Worm (Caenorhabditis elegans) whole organism, L2 larva: ENCODE measurements around the gene B0303.7.

Experiments
- F13H6.1 ChIP-seq: sonication (generic microtip); optimal IDR thresholded peaks from 2 replicates; lab custom pipeline; 2016; ENCODE audit warnings: missing genetic modification characterization, missing compliant biosample characterization
- ama-1 ChIP-seq: fragments of 150-350 bp; optimal IDR thresholded peaks from 2 replicates; lab custom pipeline; 2018; ENCODE audit warnings: inconsistent platforms
- mdl-1 ChIP-seq, 2 experiments: fragments of 150-350 bp in 1 of 2; sonication (generic microtip) in 1 of 2; optimal IDR thresholded peaks; 2 replicates each; lab custom pipeline; 2017; ENCODE audit warnings: missing biosample characterization in 2 of 2, missing genetic modification characterization in 2 of 2
- nhr-11 ChIP-seq: fragments of 150-350 bp; optimal IDR thresholded peaks from 2 replicates; lab custom pipeline; 2014; ENCODE audit warnings: missing biosample characterization, missing genetic modification characterization
- nhr-237 ChIP-seq: fragments of 150-350 bp; optimal IDR thresholded peaks from 2 replicates; lab custom pipeline; 2014; ENCODE audit warnings: missing biosample characterization, missing genetic modification characterization
- snpc-4 ChIP-seq: fragments of 150-350 bp; optimal IDR thresholded peaks from 2 replicates; lab custom pipeline; 2014; ENCODE audit warnings: missing biosample characterization, missing genetic modification characterization
- unc-62 ChIP-seq: fragments of 150-350 bp; optimal IDR thresholded peaks from 2 replicates; lab custom pipeline; 2014; ENCODE audit warnings: missing biosample characterization, missing genetic modification reagents, missing genetic modification characterization
- ztf-11 ChIP-seq: sonication (generic microtip); optimal IDR thresholded peaks from 2 replicates; lab custom pipeline; 2017; ENCODE audit warnings: missing biosample characterization, missing genetic modification characterization
- ztf-4 ChIP-seq: fragments of 150-350 bp; optimal IDR thresholded peaks from 2 replicates; lab custom pipeline; 2014; ENCODE audit warnings: missing biosample characterization, missing genetic modification characterization

- TF ChIP-seq ama-1 (lab: Kevin White, UChicago) (no peak), nhr-237 (no peak), F13H6.1 (tag; lab: Kevin White, UChicago) (no peak), snpc-4 (tag; lab: Kevin White, UChicago) (no peak), mdl-1 (tag; optimal IDR thresholded peaks at IDR 0.05; lab: Kevin White, UChicago) (no peak), ztf-11 (tag; lab: Kevin White, UChicago) (no peak), unc-62 (GFP tag; lab: Kevin White, UChicago) (no peak), ztf-4 (tag; lab: Kevin White, UChicago) (no peak), nhr-11 (no peak)
Observed at ce11 chrIII:8743796-8744404, 50.5 kb downstream of the B0303.7 start, which contains the start of gene ZK370.6.
